Fruit fly (Drosophila melanogaster) whole organism, embryonic: ENCODE measurements around the gene CG31454.
A peak's percentile ranks its signal among the peaks of the same experiment; 100 is the strongest.

Experiments
- ATbp ChIP-seq: fragments of 200-800 bp; sonication (Bioruptor generic); optimal IDR thresholded peaks from 2 replicates; lab custom pipeline; 2017; ENCODE audit warnings: missing biosample characterization, mild to moderate bottlenecking, missing genetic modification characterization, missing genetic modification reagents
- Bgb ChIP-seq: fragments of 200-800 bp; sonication (Bioruptor generic); IDR thresholded peaks from 2 replicates; pipeline ENCODE4 v1.3.6; 2022; ENCODE audit warnings: missing biosample characterization, missing genetic modification characterization; ENCODE audit not compliant: partially characterized antibody
- CG10147 ChIP-seq: fragments of 200-800 bp; sonication (Bioruptor generic); optimal IDR thresholded peaks from 2 replicates; lab custom pipeline; 2019; ENCODE audit warnings: missing biosample characterization, mild to moderate bottlenecking, missing genetic modification characterization, moderate library complexity
- CG10959 ChIP-seq: fragments of 200-800 bp; sonication (Bioruptor generic); IDR thresholded peaks from 2 replicates; pipeline ENCODE4 v1.3.6; 2022; ENCODE audit warnings: missing biosample characterization, missing genetic modification characterization
- CG12659 ChIP-seq: fragments of 200-800 bp; sonication (Bioruptor generic); optimal IDR thresholded peaks from 3 replicates; lab custom pipeline; 2017; ENCODE audit warnings: mild to moderate bottlenecking, missing biosample characterization, missing genetic modification reagents, missing genetic modification characterization
- CG14860 ChIP-seq: fragments of 200-800 bp; sonication (Bioruptor generic); IDR thresholded peaks from 3 replicates; pipeline ENCODE4 v1.3.6; 2022; ENCODE audit warnings: missing biosample characterization, missing genetic modification characterization; ENCODE audit not compliant: partially characterized antibody
- CG1647 ChIP-seq: fragments of 200-800 bp; sonication (Bioruptor generic); optimal IDR thresholded peaks from 3 replicates; lab custom pipeline; 2016; ENCODE audit warnings: missing biosample characterization, missing genetic modification characterization
- CG16815 ChIP-seq: fragments of 200-800 bp; sonication (Bioruptor generic); optimal IDR thresholded peaks from 3 replicates; lab custom pipeline; 2017; ENCODE audit warnings: missing biosample characterization, mild to moderate bottlenecking, missing genetic modification characterization
- CG16863 ChIP-seq: fragments of 200-800 bp; sonication (Bioruptor generic); optimal IDR thresholded peaks from 3 replicates; lab custom pipeline; 2016; ENCODE audit warnings: missing biosample characterization, missing genetic modification characterization
- CG17912 ChIP-seq: fragments of 200-800 bp; sonication (Bioruptor generic); optimal IDR thresholded peaks from 2 replicates; lab custom pipeline; 2018; ENCODE audit warnings: missing biosample characterization, mild to moderate bottlenecking, missing genetic modification characterization
- CG30020 ChIP-seq: fragments of 200-800 bp; optimal IDR thresholded peaks from 2 replicates; lab custom pipeline; 2019; ENCODE audit warnings: missing biosample characterization, mild to moderate bottlenecking, missing genetic modification characterization, moderate library complexity
- CG30403 ChIP-seq: fragments of 200-800 bp; sonication (Bioruptor generic); optimal IDR thresholded peaks from 3 replicates; lab custom pipeline; 2016; ENCODE audit warnings: missing biosample characterization, missing genetic modification characterization
- CG32772 ChIP-seq: fragments of 200-800 bp; sonication (Bioruptor generic); IDR thresholded peaks from 2 replicates; pipeline ENCODE4 v1.3.6; 2022; ENCODE audit warnings: missing biosample characterization, missing genetic modification characterization
- CG3281 ChIP-seq: fragments of 200-800 bp; sonication (Bioruptor generic); optimal IDR thresholded peaks from 3 replicates; lab custom pipeline; 2017; ENCODE audit warnings: missing biosample characterization, mild to moderate bottlenecking, missing genetic modification characterization
- CG5245 ChIP-seq: fragments of 200-800 bp; sonication (Bioruptor generic); optimal IDR thresholded peaks from 3 replicates; lab custom pipeline; 2016; ENCODE audit warnings: missing biosample characterization, missing genetic modification characterization
- CG6854 ChIP-seq: fragments of 200-800 bp; sonication (Bioruptor generic); optimal IDR thresholded peaks from 3 replicates; lab custom pipeline; 2017; ENCODE audit warnings: missing biosample characterization, mild to moderate bottlenecking, missing genetic modification characterization
- CG7987 ChIP-seq: fragments of 200-800 bp; sonication (Bioruptor generic); optimal IDR thresholded peaks from 2 replicates; lab custom pipeline; 2018; ENCODE audit warnings: missing biosample characterization, mild to moderate bottlenecking, missing genetic modification characterization, moderate library complexity
- CG8290 ChIP-seq, 3 experiments: fragments of 200-800 bp; sonication (Bioruptor generic); optimal IDR thresholded peaks; 2 replicates each; lab custom pipeline; 2016 to 2019; ENCODE audit warnings: missing biosample characterization in 3 of 3, missing genetic modification characterization in 3 of 3, mild to moderate bottlenecking in 2 of 3, moderate library complexity in 1 of 3
- CG8388 ChIP-seq: fragments of 200-800 bp; sonication (Bioruptor generic); optimal IDR thresholded peaks from 2 replicates; lab custom pipeline; 2019; ENCODE audit warnings: missing biosample characterization, mild to moderate bottlenecking, missing genetic modification characterization, moderate library complexity
- CG8765 ChIP-seq: fragments of 200-800 bp; sonication (Bioruptor generic); IDR thresholded peaks from 2 replicates; pipeline ENCODE4 v1.3.6; 2022; ENCODE audit warnings: missing biosample characterization, missing genetic modification characterization
- CG9437 ChIP-seq: fragments of 200-800 bp; sonication (Bioruptor generic); optimal IDR thresholded peaks from 2 replicates; lab custom pipeline; 2018; ENCODE audit warnings: missing biosample characterization, mild to moderate bottlenecking, missing genetic modification characterization
- Doc2 ChIP-seq: fragments of 200-800 bp; sonication (Bioruptor generic); IDR thresholded peaks from 2 replicates; pipeline ENCODE4 v1.3.6; 2022; ENCODE audit warnings: missing biosample characterization, missing genetic modification characterization
- Dref ChIP-seq: fragments of 200-800 bp; sonication (Bioruptor generic); IDR thresholded peaks from 2 replicates; pipeline ENCODE4 v1.3.6; 2022; ENCODE audit warnings: missing biosample characterization, missing genetic modification characterization
- Eip74EF ChIP-seq, 2 experiments: fragments of 200-800 bp in 1 of 2; fragments of >200 bp in 1 of 2; sonication (Bioruptor generic) in 1 of 2; optimal IDR thresholded peaks; 2 replicates each; lab custom pipeline; 2017 to 2019; ENCODE audit warnings: missing biosample characterization in 2 of 2, missing genetic modification characterization in 2 of 2, mild to moderate bottlenecking in 1 of 2, moderate library complexity in 1 of 2
- GATAe ChIP-seq: fragments of 200-800 bp; sonication (Bioruptor generic); conservative IDR thresholded peaks from 2 replicates; pipeline ENCODE4 v1.3.6; 2022; ENCODE audit warnings: missing biosample characterization, missing genetic modification characterization
- Hr39 ChIP-seq: fragments of >200 bp; optimal IDR thresholded peaks from 2 replicates; lab custom pipeline; 2017
- Hr51 ChIP-seq, 2 experiments: fragments of 200-800 bp; sonication (Bioruptor generic); optimal IDR thresholded peaks; 2 replicates in 1 of 2; 3 replicates in 1 of 2; lab custom pipeline; 2016 to 2018; ENCODE audit warnings: missing biosample characterization in 2 of 2, missing genetic modification characterization in 2 of 2, mild to moderate bottlenecking in 1 of 2, moderate library complexity in 1 of 2
- Kr ChIP-seq: fragments of 200-800 bp; sonication (Bioruptor generic); optimal IDR thresholded peaks from 2 replicates; lab custom pipeline; 2017; ENCODE audit warnings: missing biosample characterization, mild to moderate bottlenecking, missing genetic modification characterization
- MTF-1 ChIP-seq: fragments of 200-800 bp; sonication (Bioruptor generic); optimal IDR thresholded peaks from 2 replicates; lab custom pipeline; 2018; ENCODE audit warnings: missing biosample characterization, mild to moderate bottlenecking, missing genetic modification characterization, borderline replicate concordance
- Mes4 ChIP-seq: fragments of 200-800 bp; sonication (Bioruptor generic); optimal IDR thresholded peaks from 2 replicates; lab custom pipeline; 2016; ENCODE audit warnings: missing biosample characterization, missing genetic modification characterization
- Mrtf ChIP-seq: fragments of 200-800 bp; sonication (Bioruptor generic); IDR thresholded peaks from 3 replicates; pipeline ENCODE4 v1.3.6; 2022; ENCODE audit warnings: missing biosample characterization, missing genetic modification characterization
- NC2α ChIP-seq: fragments of 200-800 bp; sonication (Bioruptor generic); optimal IDR thresholded peaks from 2 replicates; lab custom pipeline; 2016; ENCODE audit warnings: missing biosample characterization, missing genetic modification characterization
- NFAT ChIP-seq: fragments of 200-800 bp; sonication (Bioruptor generic); IDR thresholded peaks from 2 replicates; pipeline ENCODE4 v1.3.6; 2022; ENCODE audit warnings: missing biosample characterization, missing genetic modification characterization
- Sry-δ ChIP-seq: fragments of 200-800 bp; sonication (Bioruptor generic); optimal IDR thresholded peaks from 2 replicates; lab custom pipeline; 2016; ENCODE audit warnings: missing biosample characterization, missing genetic modification characterization
- amos ChIP-seq: fragments of 200-800 bp; sonication (Bioruptor generic); IDR thresholded peaks from 2 replicates; pipeline ENCODE4 v1.3.6; 2022; ENCODE audit warnings: missing biosample characterization, missing genetic modification characterization; ENCODE audit not compliant: partially characterized antibody
- bowl ChIP-seq: fragments of 200-800 bp; sonication (Bioruptor generic); IDR thresholded peaks from 2 replicates; pipeline ENCODE4 v1.3.6; 2022; ENCODE audit warnings: missing biosample characterization, missing genetic modification characterization
- dan ChIP-seq: fragments of 200-800 bp; sonication (Bioruptor generic); IDR thresholded peaks from 2 replicates; pipeline ENCODE4 v1.3.6; 2022; ENCODE audit warnings: missing biosample characterization, missing genetic modification characterization
- danr ChIP-seq: fragments of 200-800 bp; sonication (Bioruptor generic); IDR thresholded peaks from 2 replicates; pipeline ENCODE4 v1.3.6; 2022; ENCODE audit warnings: missing biosample characterization, missing genetic modification characterization
- dm ChIP-seq: fragments of 200-800 bp; sonication (Bioruptor generic); optimal IDR thresholded peaks from 3 replicates; lab custom pipeline; 2016; ENCODE audit warnings: missing biosample characterization, missing genetic modification characterization
- en ChIP-seq: fragments of 200-800 bp; sonication (Bioruptor generic); optimal IDR thresholded peaks from 2 replicates; lab custom pipeline; 2016; ENCODE audit warnings: missing biosample characterization, missing genetic modification characterization
- fd3F ChIP-seq: fragments of 200-800 bp; sonication (Bioruptor generic); optimal IDR thresholded peaks from 2 replicates; lab custom pipeline; 2018; ENCODE audit warnings: missing biosample characterization, mild to moderate bottlenecking, missing genetic modification characterization, moderate library complexity
- gcm ChIP-seq: fragments of 200-800 bp; sonication (Bioruptor generic); optimal IDR thresholded peaks from 2 replicates; lab custom pipeline; 2019; ENCODE audit warnings: missing biosample characterization, mild to moderate bottlenecking, missing genetic modification characterization, moderate library complexity
- gro ChIP-seq: fragments of 200-800 bp; sonication (Bioruptor generic); optimal IDR thresholded peaks from 2 replicates; lab custom pipeline; 2016; ENCODE audit warnings: missing biosample characterization, missing genetic modification characterization
- hth ChIP-seq: fragments of >200 bp; optimal IDR thresholded peaks from 2 replicates; lab custom pipeline; 2017; ENCODE audit warnings: inconsistent platforms
- luna ChIP-seq: fragments of 200-800 bp; sonication (Bioruptor generic); optimal IDR thresholded peaks from 2 replicates; lab custom pipeline; 2016; ENCODE audit warnings: missing biosample characterization, missing genetic modification characterization
- nerfin-2 ChIP-seq: fragments of 200-800 bp; sonication (Bioruptor generic); IDR thresholded peaks from 2 replicates; pipeline ENCODE4 v1.3.6; 2022; ENCODE audit warnings: missing biosample characterization, missing genetic modification characterization; ENCODE audit not compliant: partially characterized antibody
- sim ChIP-seq: fragments of 200-800 bp; sonication (Bioruptor generic); IDR thresholded peaks from 2 replicates; pipeline ENCODE4 v1.3.6; 2022; ENCODE audit warnings: missing biosample characterization, missing genetic modification characterization
- ssp ChIP-seq: fragments of 200-800 bp; sonication (Bioruptor generic); IDR thresholded peaks from 2 replicates; pipeline ENCODE4 v1.3.6; 2022; ENCODE audit warnings: missing biosample characterization, missing genetic modification characterization
- toy ChIP-seq: fragments of 200-800 bp; sonication (Bioruptor generic); IDR thresholded peaks from 2 replicates; pipeline ENCODE4 v1.3.6; 2022; ENCODE audit warnings: missing biosample characterization, missing genetic modification characterization
- unc-4 ChIP-seq: fragments of 200-800 bp; sonication (Bioruptor generic); IDR thresholded peaks from 2 replicates; pipeline ENCODE4 v1.3.6; 2022; ENCODE audit warnings: missing biosample characterization, missing genetic modification characterization; ENCODE audit not compliant: partially characterized antibody
- vnd ChIP-seq: fragments of 200-800 bp; sonication (Bioruptor generic); IDR thresholded peaks from 3 replicates; pipeline ENCODE4 v1.3.6; 2022; ENCODE audit warnings: missing biosample characterization, missing genetic modification characterization; ENCODE audit not compliant: partially characterized antibody

Gene CG31454

DNA sequence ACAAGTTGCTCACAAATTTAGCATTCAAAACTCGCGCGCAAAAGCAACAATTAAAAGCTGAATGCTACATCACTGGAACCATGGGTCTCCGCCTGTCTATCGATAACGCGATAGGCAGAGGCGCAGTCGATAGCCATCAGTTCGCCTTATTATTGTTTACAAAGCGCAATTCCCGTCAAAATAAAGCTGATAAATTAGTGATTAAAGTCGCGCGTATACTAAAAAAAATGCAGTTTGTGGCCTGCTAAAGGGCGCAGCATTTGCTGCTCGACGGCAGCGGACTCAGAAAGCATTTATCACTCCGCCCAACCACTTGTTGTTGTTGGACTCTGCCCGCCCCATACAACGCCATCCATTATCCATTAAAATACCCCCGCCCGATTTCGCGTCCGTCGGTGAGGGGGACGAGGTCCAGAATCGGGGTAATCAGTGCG, 3.7 kb upstream of the CG31454 start, which contains the start of gene CG11737 (continued):
- no peak for TF ChIP-seq Kr (GFP tag; lab: Kevin White, UChicago)
- peak; percentile 42 for TF ChIP-seq CG12659 (GFP tag; lab: Kevin White, UChicago)
- no peak for TF ChIP-seq fd3F (GFP tag; lab: Kevin White, UChicago)
- no peak for TF ChIP-seq en
- no peak for TF ChIP-seq CG5245 (GFP tag; lab: Kevin White, UChicago)
- peak; percentile 56 for TF ChIP-seq amos (GFP tag; lab: Robert Waterston, UW)
- TF ChIP-seq CG10959 = no peak
- no peak for TF ChIP-seq Hr51 (GFP tag; optimal IDR thresholded peaks at IDR 0.05; lab: Kevin White, UChicago)
- TF ChIP-seq gro = no peak
- TF ChIP-seq CG17912 (GFP tag; lab: Kevin White, UChicago) = no peak
- peak; percentile 69 for TF ChIP-seq CG14860
- no peak for TF ChIP-seq luna (GFP tag; lab: Kevin White, UChicago)
- TF ChIP-seq unc-4 (GFP tag; lab: Robert Waterston, UW) = 0 out of 2 replicates have a peak, but pooled peaks have one; percentile 38
- TF ChIP-seq CG9437 = no peak
- no peak for TF ChIP-seq CG32772 (GFP tag; lab: Robert Waterston, UW)
- TF ChIP-seq Hr39 = no peak
- TF ChIP-seq Mes4 (GFP tag; lab: Kevin White, UChicago) = no peak
- TF ChIP-seq CG8388 (GFP tag; lab: Kevin White, UChicago) = no peak
- no peak for TF ChIP-seq Eip74EF (GFP tag; optimal IDR thresholded peaks at IDR 0.05; lab: Kevin White, UChicago)
- peak; percentile 69 for TF ChIP-seq vnd (GFP tag; lab: Robert Waterston, UW)
- TF ChIP-seq Mrtf (GFP tag; lab: Robert Waterston, UW) = no peak
- no peak for TF ChIP-seq gcm (GFP tag; lab: Kevin White, UChicago)
- peak; percentile 66; the same call in 1 of the 2 replicates for TF ChIP-seq nerfin-2
- TF ChIP-seq CG16863 (GFP tag; lab: Kevin White, UChicago) = no peak
- no peak for TF ChIP-seq MTF-1 (GFP tag; lab: Kevin White, UChicago)
- peak; percentile 79 for TF ChIP-seq Bgb (GFP tag; lab: Robert Waterston, UW)
- no peak for TF ChIP-seq CG30020 (tag; lab: Kevin White, UChicago)
- TF ChIP-seq NC2α (GFP tag; lab: Kevin White, UChicago) = no peak
- no peak for TF ChIP-seq CG8290 (GFP tag; optimal IDR thresholded peaks at IDR 0.05; lab: Kevin White, UChicago)
- peak in 1 of 2 experiments; percentile 32 for TF ChIP-seq CG8290 (tag; optimal IDR thresholded peaks at IDR 0.05; lab: Kevin White, UChicago)
- no peak for TF ChIP-seq CG3281 (GFP tag; lab: Kevin White, UChicago)
- TF ChIP-seq ssp (GFP tag; lab: Robert Waterston, UW) = no peak
- no peak for TF ChIP-seq CG30403 (GFP tag; lab: Kevin White, UChicago)
- peak; percentile 22 for TF ChIP-seq dm
- TF ChIP-seq CG10147 (GFP tag; lab: Kevin White, UChicago) = no peak
- no peak for TF ChIP-seq ATbp (GFP tag; lab: Kevin White, UChicago)
- no peak for TF ChIP-seq bowl (GFP tag; lab: Robert Waterston, UW)
- peak; percentile 67 for TF ChIP-seq Sry-δ (GFP tag; lab: Kevin White, UChicago)
- no peak for TF ChIP-seq danr (GFP tag; lab: Robert Waterston, UW)
- TF ChIP-seq toy = no peak
- TF ChIP-seq CG8765 (GFP tag; lab: Robert Waterston, UW) = no peak
- no peak for TF ChIP-seq CG1647 (GFP tag; lab: Kevin White, UChicago)
- no peak for TF ChIP-seq CG7987 (GFP tag; lab: Kevin White, UChicago)
- TF ChIP-seq Doc2 (GFP tag; lab: Robert Waterston, UW) = no peak
- TF ChIP-seq CG6854 (GFP tag; lab: Kevin White, UChicago) = no peak
- no peak for TF ChIP-seq GATAe (GFP tag; lab: Robert Waterston, UW)
- TF ChIP-seq Dref (GFP tag; lab: Robert Waterston, UW) = peak; percentile 99
- no peak for TF ChIP-seq hth (lab: Kevin White, UChicago)
- TF ChIP-seq CG16815 (GFP tag; lab: Kevin White, UChicago) = no peak
- no peak for TF ChIP-seq dan (GFP tag; lab: Robert Waterston, UW)
- no peak for TF ChIP-seq sim (GFP tag; lab: Robert Waterston, UW)
- TF ChIP-seq NFAT = no peak
